Worm (Caenorhabditis elegans): ENCODE results near the gene pzf-1.

DNA sequence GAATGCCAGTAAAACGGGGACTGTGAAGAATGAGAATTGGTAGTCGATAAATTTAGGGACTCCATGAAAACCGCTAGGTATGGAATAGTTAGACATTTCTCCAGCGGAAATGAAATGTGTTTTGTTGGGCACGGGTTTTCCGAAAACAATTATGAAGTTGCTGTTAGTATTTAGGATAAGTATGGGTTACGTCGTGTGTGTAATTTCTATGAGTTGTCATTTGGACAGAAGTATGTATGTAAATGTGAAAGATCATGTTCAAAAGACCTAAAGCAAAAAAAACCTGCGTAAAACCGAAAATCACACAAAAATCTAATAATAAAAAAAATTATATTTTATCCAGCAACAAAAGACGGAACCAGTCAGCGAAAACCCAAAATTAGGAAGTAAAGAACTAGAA is 44.3 kb upstream of the pzf-1 start, which contains the start of gene sru-23:
- no peak for TF ChIP-seq klf-2 (GFP tag; conservative IDR thresholded peaks at IDR 0.05)
- TF ChIP-seq T22C8.4 (GFP tag; IDR thresholded peaks at IDR 0.05): no peak
